ENCODE assay signal across 4 fruit fly cellular contexts in genomic region chr3L:12667998-12668616, dm6.
A peak's percentile ranks its signal among the peaks of the same experiment; 100 is the strongest.
TF ChIP-seq lines count a peak whose summit lies in the region.

No protein-coding gene starts in this region.

- peak; percentile 84 to 85 for TF ChIP-seq CTCF in S2 (optimal IDR thresholded peaks at IDR 0.05; lab: Kevin White, UChicago)
- peak; percentile 88 for TF ChIP-seq CTCF in whole organism, embryonic (GFP tag; optimal IDR thresholded peaks at IDR 0.05; lab: Kevin White, UChicago)

TF ChIP-seq in whole organism, embryonic, 481 proteins besides CTCF, POLR2A, EP300 and RAD21 (continues in another document):
- TF ChIP-seq CG2875 (GFP tag; optimal IDR thresholded peaks at IDR 0.05; lab: Kevin White, UChicago) (peak; percentile 2), CG17912 (GFP tag; optimal IDR thresholded peaks at IDR 0.05; lab: Kevin White, UChicago) (peak; percentile 61), sima (GFP tag; optimal IDR thresholded peaks at IDR 0.05; lab: Kevin White, UChicago) (no peak), esg (GFP tag; conservative IDR thresholded peaks at IDR 0.05; lab: Robert Waterston, UW) (no peak), ara (GFP tag; IDR thresholded peaks at IDR 0.05; lab: Robert Waterston, UW) (peak; percentile 73), sqz (GFP tag; optimal IDR thresholded peaks at IDR 0.05; lab: Kevin White, UChicago) (peak; percentile 54), CG6813 (GFP tag; optimal IDR thresholded peaks at IDR 0.05; lab: Kevin White, UChicago) (peak; percentile 49), CG16815 (GFP tag; optimal IDR thresholded peaks at IDR 0.05; lab: Kevin White, UChicago) (peak; percentile 11), nerfin-1 (tag; optimal IDR thresholded peaks at IDR 0.05; lab: Kevin White, UChicago) (peak; percentile 20), CG30431 (GFP tag; optimal IDR thresholded peaks at IDR 0.05; lab: Kevin White, UChicago) (peak; percentile 8), CG31441 (GFP tag; IDR thresholded peaks at IDR 0.05; lab: Robert Waterston, UW) (peak; percentile 63), CG10274 (GFP tag; optimal IDR thresholded peaks at IDR 0.05; lab: Kevin White, UChicago) (no peak), nau (GFP tag; optimal IDR thresholded peaks at IDR 0.05; lab: Kevin White, UChicago) (peak; percentile 41), CG9876 (GFP tag; optimal IDR thresholded peaks at IDR 0.05; lab: Kevin White, UChicago) (peak; percentile 4), row (GFP tag; IDR thresholded peaks at IDR 0.05; lab: Robert Waterston, UW) (peak; percentile 49), trem (tag; optimal IDR thresholded peaks at IDR 0.05; lab: Kevin White, UChicago) (peak; percentile 7), NC2α (GFP tag; optimal IDR thresholded peaks at IDR 0.05; lab: Kevin White, UChicago) (no peak), lov (optimal IDR thresholded peaks at IDR 0.05; lab: Kevin White, UChicago) (no peak), lov (GFP tag; IDR thresholded peaks at IDR 0.05; lab: Robert Waterston, UW) (peak; percentile 71; the same call in 1 of the 3 replicates), CG16779 (GFP tag; IDR thresholded peaks at IDR 0.05; lab: Robert Waterston, UW) (no peak), CG34224 (GFP tag; IDR thresholded peaks at IDR 0.05; lab: Robert Waterston, UW; ENCODE audit: partially characterized antibody) (no peak), danr (GFP tag; IDR thresholded peaks at IDR 0.05; lab: Robert Waterston, UW) (no peak), tap (tag; optimal IDR thresholded peaks at IDR 0.05; lab: Kevin White, UChicago) (peak; percentile 5), CG10654 (GFP tag; optimal IDR thresholded peaks at IDR 0.05; lab: Kevin White, UChicago) (peak; percentile 9), gsb-n (tag; optimal IDR thresholded peaks at IDR 0.05; lab: Kevin White, UChicago) (peak; percentile 26), CG14014 (GFP tag; IDR thresholded peaks at IDR 0.05; lab: Robert Waterston, UW) (0 out of 2 replicates have a peak, but pooled peaks have one; percentile 25), CG30403 (GFP tag; optimal IDR thresholded peaks at IDR 0.05; lab: Kevin White, UChicago) (peak; percentile 22), nom (GFP tag; optimal IDR thresholded peaks at IDR 0.05; lab: Kevin White, UChicago) (peak; percentile 24), Spps (tag; optimal IDR thresholded peaks at IDR 0.05; lab: Kevin White, UChicago) (peak; percentile 27), NfI (GFP tag; optimal IDR thresholded peaks at IDR 0.05; lab: Kevin White, UChicago) (peak; percentile 40)

TF ChIP-seq in whole organism, prepupa, 60 proteins besides CTCF, POLR2A, EP300 and RAD21:
- TF ChIP-seq CG6792 (GFP tag; optimal IDR thresholded peaks at IDR 0.05; lab: Kevin White, UChicago) = no peak
- TF ChIP-seq Eip78C (GFP tag; lab: Kevin White, UChicago) = peak; percentile 84
- no peak for TF ChIP-seq CG6808 (GFP tag; optimal IDR thresholded peaks at IDR 0.05; lab: Kevin White, UChicago)
- peak; percentile 1 for TF ChIP-seq topi (GFP tag; optimal IDR thresholded peaks at IDR 0.05; lab: Kevin White, UChicago)
- no peak for TF ChIP-seq Ets21C (GFP tag; optimal IDR thresholded peaks at IDR 0.05; lab: Kevin White, UChicago)
- peak; percentile 4 for TF ChIP-seq Eip75B (GFP tag; optimal IDR thresholded peaks at IDR 0.05; lab: Kevin White, UChicago)
- TF ChIP-seq CG3032 (tag; optimal IDR thresholded peaks at IDR 0.05; lab: Kevin White, UChicago) = peak; percentile 19
- no peak for TF ChIP-seq CG8119 (GFP tag; IDR thresholded peaks at IDR 0.05; lab: Robert Waterston, UW)
- TF ChIP-seq Met (GFP tag; optimal IDR thresholded peaks at IDR 0.05; lab: Kevin White, UChicago) = peak; percentile 13
- peak; percentile 10 for TF ChIP-seq CG8319 (GFP tag; optimal IDR thresholded peaks at IDR 0.05; lab: Kevin White, UChicago)
- peak; percentile 44 for TF ChIP-seq CG10669 (GFP tag; optimal IDR thresholded peaks at IDR 0.05; lab: Kevin White, UChicago)
- no peak for TF ChIP-seq CG11294 (GFP tag; IDR thresholded peaks at IDR 0.05; lab: Robert Waterston, UW)
- TF ChIP-seq CG3919 (GFP tag; optimal IDR thresholded peaks at IDR 0.05; lab: Kevin White, UChicago) = peak; percentile 51
- peak; percentile 12 for TF ChIP-seq CG32006 (GFP tag; optimal IDR thresholded peaks at IDR 0.05; lab: Kevin White, UChicago)
- peak; percentile 22 for TF ChIP-seq svp (GFP tag; lab: Kevin White, UChicago)
- peak; percentile 2 for TF ChIP-seq Ets96B (tag; optimal IDR thresholded peaks at IDR 0.05; lab: Kevin White, UChicago)
- peak; percentile 1 for TF ChIP-seq dsx (GFP tag; optimal IDR thresholded peaks at IDR 0.05; lab: Kevin White, UChicago; ENCODE audit: poor library complexity, severe bottlenecking)

TF ChIP-seq in whole organism, pupa, 21 proteins besides CTCF, POLR2A, EP300 and RAD21:
- TF ChIP-seq CG9948 (tag; optimal IDR thresholded peaks at IDR 0.05; lab: Kevin White, UChicago) (peak; percentile 16), CG8301 (tag; optimal IDR thresholded peaks at IDR 0.05; lab: Kevin White, UChicago) (peak; percentile 22), Pif1B (GFP tag; optimal IDR thresholded peaks at IDR 0.05; lab: Kevin White, UChicago) (no peak), CG14655 (GFP tag; optimal IDR thresholded peaks at IDR 0.05; lab: Kevin White, UChicago) (peak; percentile 39), CG8159 (tag; optimal IDR thresholded peaks at IDR 0.05; lab: Kevin White, UChicago) (peak; percentile 40), CG17806 (tag; optimal IDR thresholded peaks at IDR 0.05; lab: Kevin White, UChicago) (peak; percentile 26), CG15710 (tag; optimal IDR thresholded peaks at IDR 0.05; lab: Kevin White, UChicago) (peak; percentile 6), gl (tag; optimal IDR thresholded peaks at IDR 0.05; lab: Kevin White, UChicago) (no peak)
TF ChIP-seq in whole organism, pupa: peak in this region for 6.
